Worm (Caenorhabditis elegans) whole organism, L4 larva: ENCODE results near the gene ZK822.1.

Experiments used
- aha-1 ChIP-seq: fragments of 150-350 bp; peaks from one replicate; lab custom pipeline; 2014; ENCODE audit warnings: missing biosample characterization, missing genetic modification characterization
- ceh-44 ChIP-seq: fragments of 200-800 bp; sonication (Bioruptor generic); IDR thresholded peaks from 2 replicates; pipeline ENCODE4 v1.3.6; 2022; ENCODE audit warnings: missing genetic modification reagents, missing genetic modification characterization, missing compliant biosample characterization
- fos-1 ChIP-seq: fragments of 150-350 bp; optimal IDR thresholded peaks from 2 replicates; lab custom pipeline; 2014; ENCODE audit warnings: missing biosample characterization, missing genetic modification characterization
- lin-15B ChIP-seq: fragments of 150-350 bp; sonication (generic microtip); optimal IDR thresholded peaks from 3 replicates; lab custom pipeline; 2014; ENCODE audit warnings: missing biosample characterization, missing genetic modification characterization
- lin-39 ChIP-seq: fragments of 150-350 bp; optimal IDR thresholded peaks from 2 replicates; lab custom pipeline; 2014; ENCODE audit warnings: missing biosample characterization, missing genetic modification reagents, missing genetic modification characterization
- mdl-1 ChIP-seq, 2 experiments: fragments of 150-350 bp in 1 of 2; sonication (generic microtip) in 1 of 2; optimal IDR thresholded peaks; 2 replicates each; lab custom pipeline; 2014 to 2017; ENCODE audit warnings: missing biosample characterization in 2 of 2, missing genetic modification characterization in 2 of 2
- nhr-28 ChIP-seq: fragments of 150-350 bp; optimal IDR thresholded peaks from 2 replicates; lab custom pipeline; 2014; ENCODE audit warnings: missing biosample characterization, missing genetic modification characterization
- unc-130 ChIP-seq: sonication (generic microtip); optimal IDR thresholded peaks from 2 replicates; lab custom pipeline; 2016; ENCODE audit warnings: missing genetic modification reagents, missing genetic modification characterization, missing compliant biosample characterization
- zip-2 ChIP-seq: fragments of 150-350 bp; optimal IDR thresholded peaks from 2 replicates; lab custom pipeline; 2014; ENCODE audit warnings: missing biosample characterization, missing genetic modification characterization

- TF ChIP-seq unc-130 (GFP tag; lab: Kevin White, UChicago) (no peak), aha-1 (tag; lab: Kevin White, UChicago) (no peak), fos-1 (no peak), nhr-28 (no peak), zip-2 (tag; lab: Kevin White, UChicago) (no peak), lin-15B (no peak), mdl-1 (tag; optimal IDR thresholded peaks at IDR 0.05; lab: Kevin White, UChicago) (no peak), ceh-44 (GFP tag; lab: Robert Waterston, UW) (no peak), lin-39 (tag; lab: Kevin White, UChicago) (no peak)
These were observed 15.2 kb upstream of the ZK822.1 start, which contains the start of gene slc-5A12 for ce11 chrIV:11937087-11937486.
